Fruit fly (Drosophila melanogaster) whole organism, wandering third instar larva: Measurements from ENCODE around the gene mTTF.

Experiments used
- Abd-B ChIP-seq: fragments of >200 bp; optimal IDR thresholded peaks from 2 replicates; lab custom pipeline; 2017; ENCODE audit warnings: missing biosample characterization, missing genetic modification characterization
- CG32264 ChIP-seq: fragments of 200-800 bp; sonication (Bioruptor generic); optimal IDR thresholded peaks from 2 replicates; lab custom pipeline; 2016; ENCODE audit warnings: missing biosample characterization, missing genetic modification characterization
- CG9705 ChIP-seq: fragments of 200-800 bp; sonication (Bioruptor generic); optimal IDR thresholded peaks from 2 replicates; lab custom pipeline; 2018; ENCODE audit warnings: missing biosample characterization, mild to moderate bottlenecking, missing genetic modification characterization
- CrebA ChIP-seq: fragments of 200-800 bp; sonication (Bioruptor generic); optimal IDR thresholded peaks from 2 replicates; lab custom pipeline; 2016; ENCODE audit warnings: missing biosample characterization, mild to moderate bottlenecking, missing genetic modification characterization, borderline replicate concordance
- Dif ChIP-seq: fragments of 200-275, 200-300 bp; sonication (Bioruptor generic); optimal IDR thresholded peaks from 2 replicates; lab custom pipeline; 2018; ENCODE audit warnings: missing biosample characterization, missing genetic modification characterization; ENCODE audit not compliant: partially characterized antibody
- GATAd ChIP-seq: sonication (Bioruptor generic); optimal IDR thresholded peaks from 2 replicates; lab custom pipeline; 2016; ENCODE audit warnings: missing biosample characterization, missing genetic modification characterization
- HLH106 ChIP-seq: fragments of 200-800 bp; optimal IDR thresholded peaks from 3 replicates; lab custom pipeline; 2019; ENCODE audit warnings: missing biosample characterization, mild to moderate bottlenecking, missing genetic modification characterization, moderate library complexity
- Hnf4 ChIP-seq: fragments of 200-800 bp; sonication (Bioruptor generic); optimal IDR thresholded peaks from 2 replicates; lab custom pipeline; 2016; ENCODE audit warnings: missing biosample characterization, mild to moderate bottlenecking, missing genetic modification characterization
- Hr78 ChIP-seq: fragments of >200 bp; optimal IDR thresholded peaks from 2 replicates; lab custom pipeline; 2017; ENCODE audit warnings: missing biosample characterization, missing genetic modification characterization
- Hr83 ChIP-seq: fragments of 200-300 bp; sonication (Bioruptor generic); optimal IDR thresholded peaks from 2 replicates; lab custom pipeline; 2016; ENCODE audit warnings: missing biosample characterization, mild to moderate bottlenecking, missing genetic modification characterization, moderate library complexity; ENCODE audit not compliant: poor library complexity, severe bottlenecking
- Jra ChIP-seq: sonication (Bioruptor generic); optimal IDR thresholded peaks from 2 replicates; lab custom pipeline; 2016; ENCODE audit warnings: missing biosample characterization, missing genetic modification characterization
- Mio ChIP-seq: sonication (Bioruptor generic); optimal IDR thresholded peaks from 2 replicates; lab custom pipeline; 2016; ENCODE audit warnings: missing biosample characterization, missing genetic modification characterization
- Myc ChIP-seq: fragments of >200 bp; optimal IDR thresholded peaks from 2 replicates; lab custom pipeline; 2017
- N ChIP-seq: fragments of >200 bp; optimal IDR thresholded peaks from 2 replicates; lab custom pipeline; 2018; ENCODE audit warnings: missing biosample characterization, missing external identifiers, missing genetic modification characterization
- OdsH ChIP-seq: fragments of 200-800 bp; sonication (Bioruptor generic); optimal IDR thresholded peaks from 2 replicates; lab custom pipeline; 2016; ENCODE audit warnings: missing biosample characterization, mild to moderate bottlenecking, missing genetic modification characterization
- Rel ChIP-seq, 2 experiments: fragments of 200-800 bp; sonication (Bioruptor generic) in 1 of 2; optimal IDR thresholded peaks; 2 replicates in 1 of 2; 3 replicates in 1 of 2; lab custom pipeline; 2016 to 2019; ENCODE audit warnings: mild to moderate bottlenecking in 2 of 2, missing biosample characterization in 2 of 2, missing genetic modification characterization in 2 of 2, moderate library complexity in 1 of 2
- Sp1 ChIP-seq: fragments of 200-800 bp; sonication (Bioruptor generic); optimal IDR thresholded peaks from 3 replicates; lab custom pipeline; 2019; ENCODE audit warnings: missing biosample characterization, mild to moderate bottlenecking, missing genetic modification characterization, moderate library complexity
- Vsx2 ChIP-seq: fragments of 200-300, 225-300 bp; sonication (Bioruptor generic); optimal IDR thresholded peaks from 2 replicates; lab custom pipeline; 2018; ENCODE audit warnings: missing biosample characterization, missing genetic modification characterization; ENCODE audit not compliant: partially characterized antibody
- br ChIP-seq: fragments of 200-800 bp; sonication (Bioruptor generic); optimal IDR thresholded peaks from 2 replicates; lab custom pipeline; 2016; ENCODE audit warnings: missing biosample characterization, missing genetic modification characterization
- brk ChIP-seq: fragments of 200-800 bp; sonication (Bioruptor generic); optimal IDR thresholded peaks from 2 replicates; lab custom pipeline; 2016; ENCODE audit warnings: missing biosample characterization, mild to moderate bottlenecking, missing genetic modification characterization
- dl ChIP-seq, 2 experiments: fragments of 175-275, 200-275 bp in 1 of 2; fragments of 200-275 bp in 1 of 2; sonication (Bioruptor generic); optimal IDR thresholded peaks; lab custom pipeline; 2018; ENCODE audit warnings: mild to moderate bottlenecking in 2 of 2, missing biosample characterization in 2 of 2, missing genetic modification characterization in 2 of 2, moderate library complexity in 2 of 2; ENCODE audit not compliant: partially characterized antibody in 2 of 2, insufficient read depth in 1 of 2
- dmrt93B ChIP-seq: fragments of 200-800 bp; sonication (Bioruptor generic); optimal IDR thresholded peaks from 2 replicates; lab custom pipeline; 2018; ENCODE audit warnings: missing biosample characterization, mild to moderate bottlenecking, missing genetic modification characterization
- dsf ChIP-seq: sonication (Bioruptor generic); optimal IDR thresholded peaks from 2 replicates; lab custom pipeline; 2016; ENCODE audit warnings: missing biosample characterization, missing genetic modification characterization, borderline replicate concordance
- ey ChIP-seq: fragments of 200-800 bp; sonication (Bioruptor generic); optimal IDR thresholded peaks from 2 replicates; lab custom pipeline; 2016; ENCODE audit warnings: missing biosample characterization, missing genetic modification characterization
- foxo ChIP-seq, 2 experiments: fragments of 200-800 bp; sonication (Bioruptor generic); optimal IDR thresholded peaks; 2 replicates in 1 of 2; 3 replicates in 1 of 2; lab custom pipeline; 2016 to 2017; ENCODE audit warnings: missing biosample characterization in 2 of 2, missing genetic modification characterization in 2 of 2
- fru ChIP-seq: fragments of 200-800 bp; sonication (Bioruptor generic); optimal IDR thresholded peaks from 3 replicates; lab custom pipeline; 2016; ENCODE audit warnings: missing biosample characterization, mild to moderate bottlenecking, missing genetic modification characterization
- h ChIP-seq: fragments of 200-800 bp; sonication (Bioruptor generic); optimal IDR thresholded peaks from 3 replicates; lab custom pipeline; 2016; ENCODE audit warnings: missing biosample characterization, mild to moderate bottlenecking, missing genetic modification characterization
- jim ChIP-seq: fragments of 175-275, 200-325 bp; sonication (Bioruptor generic); optimal IDR thresholded peaks from 2 replicates; lab custom pipeline; 2016; ENCODE audit warnings: missing biosample characterization, mild to moderate bottlenecking, missing genetic modification characterization
- lola ChIP-seq: fragments of >200 bp; optimal IDR thresholded peaks from 2 replicates; lab custom pipeline; 2017; ENCODE audit warnings: missing biosample characterization, missing genetic modification characterization
- pan ChIP-seq: fragments of >200 bp; optimal IDR thresholded peaks from 2 replicates; lab custom pipeline; 2017
- psq ChIP-seq: fragments of 200-800 bp; sonication (Bioruptor generic); optimal IDR thresholded peaks from 3 replicates; lab custom pipeline; 2017; ENCODE audit warnings: missing biosample characterization, mild to moderate bottlenecking, missing genetic modification characterization, moderate library complexity
- rgr ChIP-seq: fragments of 200-800 bp; sonication (Bioruptor generic); optimal IDR thresholded peaks from 3 replicates; lab custom pipeline; 2016; ENCODE audit warnings: missing biosample characterization, mild to moderate bottlenecking, missing genetic modification characterization
- sage ChIP-seq: fragments of 200-800 bp; sonication (Bioruptor generic); optimal IDR thresholded peaks from 2 replicates; lab custom pipeline; 2016; ENCODE audit warnings: missing biosample characterization, mild to moderate bottlenecking, missing genetic modification characterization
- sv ChIP-seq: fragments of 200-800 bp; sonication (Bioruptor generic); optimal IDR thresholded peaks from 3 replicates; lab custom pipeline; 2016; ENCODE audit warnings: missing biosample characterization, missing genetic modification characterization
- tai ChIP-seq: sonication (Bioruptor generic); optimal IDR thresholded peaks from 2 replicates; lab custom pipeline; 2016; ENCODE audit warnings: missing biosample characterization, missing genetic modification characterization
- usp ChIP-seq: fragments of >200 bp; optimal IDR thresholded peaks from 2 replicates; lab custom pipeline; 2017; ENCODE audit warnings: missing biosample characterization, missing genetic modification characterization
- woc ChIP-seq: sonication (Bioruptor generic); optimal IDR thresholded peaks from 2 replicates; lab custom pipeline; 2016; ENCODE audit warnings: missing biosample characterization, mild to moderate bottlenecking, missing genetic modification characterization

The mTTF gene

dm6 chr2L:14361281-14361680 lies 12.7 kb upstream of the mTTF start:
- TF ChIP-seq dmrt93B (GFP tag; lab: Kevin White, UChicago) (no peak), Dif (GFP tag; lab: Kevin White, UChicago) (no peak), Myc (no peak), psq (GFP tag; lab: Kevin White, UChicago) (no peak), Jra (no peak), Sp1 (no peak), usp (GFP tag; lab: Kevin White, UChicago) (no peak), pan (lab: Kevin White, UChicago) (no peak)

dm6 chr2L:14358780-14359462 lies 10.3 kb upstream of the mTTF start, which contains the start of gene Pgant35A:
TSS of gene Pgant35A (plus strand) at chr2L:14359252.
- TF ChIP-seq CrebA (GFP tag; lab: Kevin White, UChicago) (no peak), sage (no peak), jim (GFP tag; lab: Kevin White, UChicago) (no peak), Jra (peak; percentile 13), ey (GFP tag; lab: Kevin White, UChicago) (peak; percentile 13), Hr83 (GFP tag; lab: Kevin White, UChicago) (no peak), br (GFP tag; lab: Kevin White, UChicago) (peak; percentile 34), usp (GFP tag; lab: Kevin White, UChicago) (no peak), rgr (GFP tag; lab: Kevin White, UChicago) (peak; percentile 55), Rel (GFP tag; optimal IDR thresholded peaks at IDR 0.05; lab: Kevin White, UChicago) (no peak), Rel (tag; optimal IDR thresholded peaks at IDR 0.05; lab: Kevin White, UChicago) (peak; percentile 24), psq (GFP tag; lab: Kevin White, UChicago) (peak; percentile 27), brk (GFP tag; lab: Kevin White, UChicago) (peak; percentile 26), dsf (GFP tag; lab: Kevin White, UChicago) (no peak), sv (GFP tag; lab: Kevin White, UChicago) (no peak), Hr78 (no peak), h (no peak), Hnf4 (peak; percentile 26), CG32264 (GFP tag; lab: Kevin White, UChicago) (no peak), Dif (GFP tag; lab: Kevin White, UChicago) (no peak), Sp1 (peak; percentile 34), fru (GFP tag; lab: Kevin White, UChicago) (peak; percentile 30), Myc (peak; percentile 99), GATAd (GFP tag; lab: Kevin White, UChicago) (no peak), HLH106 (peak; percentile 38), Mio (no peak), CG9705 (GFP tag; lab: Kevin White, UChicago) (no peak), foxo (GFP tag; optimal IDR thresholded peaks at IDR 0.05; lab: Kevin White, UChicago) (peak in 1 of 2 experiments; percentile 44), woc (GFP tag; lab: Kevin White, UChicago) (peak; percentile 89), dmrt93B (GFP tag; lab: Kevin White, UChicago) (no peak), Vsx2 (no peak), dl (GFP tag; optimal IDR thresholded peaks at IDR 0.05; lab: Kevin White, UChicago; ENCODE audit: insufficient read depth in 1 of 2, partially characterized antibody in 2 of 2) (no peak), lola (GFP tag; lab: Kevin White, UChicago) (no peak), tai (GFP tag; lab: Kevin White, UChicago) (no peak)

DNA sequence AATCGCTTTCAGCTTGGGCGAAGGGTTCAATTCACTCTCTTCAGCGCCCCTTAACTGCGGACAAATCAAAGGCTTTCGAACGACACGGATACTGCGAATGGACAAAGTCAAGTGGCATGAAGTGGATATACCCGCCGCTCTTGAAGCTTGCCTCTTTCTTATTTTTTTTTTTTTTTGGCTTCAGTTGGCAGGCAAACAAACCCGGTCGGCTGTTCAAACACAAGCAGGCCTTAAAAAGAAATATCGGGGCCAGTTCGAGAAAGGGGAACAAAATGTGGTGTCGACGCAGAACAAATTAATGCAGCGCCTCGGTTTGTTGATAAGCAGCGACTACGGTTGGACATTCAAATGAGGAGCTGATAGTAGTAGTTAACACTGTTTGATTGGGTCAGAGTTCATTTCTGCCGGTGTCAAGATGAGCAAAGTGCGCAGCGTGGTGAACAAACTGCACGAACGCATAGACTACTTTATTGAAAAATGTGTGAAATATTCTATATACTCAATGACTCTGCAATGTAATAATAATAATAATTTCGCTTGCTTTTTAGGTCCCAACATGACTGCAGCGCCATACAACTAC lies 8.3 kb upstream of the mTTF start:
- TF ChIP-seq CG9705 (GFP tag; lab: Kevin White, UChicago) = no peak
- TF ChIP-seq woc (GFP tag; lab: Kevin White, UChicago) = no peak
- no peak for TF ChIP-seq sv (GFP tag; lab: Kevin White, UChicago)
- no peak for TF ChIP-seq pan (lab: Kevin White, UChicago)
- peak; percentile 17 for TF ChIP-seq h
- no peak for TF ChIP-seq ey (GFP tag; lab: Kevin White, UChicago)
- TF ChIP-seq GATAd (GFP tag; lab: Kevin White, UChicago) = no peak
- TF ChIP-seq Abd-B (GFP tag; lab: Kevin White, UChicago) = no peak
- no peak for TF ChIP-seq usp (GFP tag; lab: Kevin White, UChicago)
- no peak for TF ChIP-seq Vsx2
- TF ChIP-seq CG32264 (GFP tag; lab: Kevin White, UChicago) = no peak
- no peak for TF ChIP-seq Myc
- no peak for TF ChIP-seq brk (GFP tag; lab: Kevin White, UChicago)
- TF ChIP-seq CrebA (GFP tag; lab: Kevin White, UChicago) = no peak
- no peak for TF ChIP-seq Hr78
- TF ChIP-seq Rel (GFP tag; optimal IDR thresholded peaks at IDR 0.05; lab: Kevin White, UChicago) = no peak
- no peak for TF ChIP-seq Rel (tag; optimal IDR thresholded peaks at IDR 0.05; lab: Kevin White, UChicago)
- no peak for TF ChIP-seq Dif (GFP tag; lab: Kevin White, UChicago)
- peak; percentile 34 for TF ChIP-seq Hr83 (GFP tag; lab: Kevin White, UChicago)
- no peak for TF ChIP-seq fru (GFP tag; lab: Kevin White, UChicago)
- TF ChIP-seq jim (GFP tag; lab: Kevin White, UChicago) = no peak
- no peak for TF ChIP-seq sage
- no peak for TF ChIP-seq psq (GFP tag; lab: Kevin White, UChicago)
- no peak for TF ChIP-seq Mio
- no peak for TF ChIP-seq foxo (GFP tag; optimal IDR thresholded peaks at IDR 0.05; lab: Kevin White, UChicago)
- no peak for TF ChIP-seq dsf (GFP tag; lab: Kevin White, UChicago)
- TF ChIP-seq N (GFP tag; lab: Kevin White, UChicago) = no peak
- no peak for TF ChIP-seq Hnf4
- TF ChIP-seq dmrt93B (GFP tag; lab: Kevin White, UChicago) = no peak
- peak; percentile 10 for TF ChIP-seq OdsH (GFP tag; lab: Kevin White, UChicago)
- TF ChIP-seq Sp1 = no peak
- peak; percentile 25 for TF ChIP-seq br (GFP tag; lab: Kevin White, UChicago)
- no peak for TF ChIP-seq lola (GFP tag; lab: Kevin White, UChicago)
- TF ChIP-seq HLH106 = no peak
- peak; percentile 50 for TF ChIP-seq rgr (GFP tag; lab: Kevin White, UChicago)
- no peak for TF ChIP-seq Jra
- TF ChIP-seq tai (GFP tag; lab: Kevin White, UChicago) = no peak
